In genomic region chrX:1411225-1411932, dm6 we compare ENCODE assay signal across 4 fruit fly cellular contexts.
TF ChIP-seq lines count a peak whose summit lies in the region.

No protein-coding gene starts in this region.

- no peak for TF ChIP-seq CTCF in whole organism, embryonic (GFP tag; optimal IDR thresholded peaks at IDR 0.05; lab: Kevin White, UChicago)

TF ChIP-seq in whole organism, embryonic, 481 proteins besides CTCF, POLR2A, EP300 and RAD21 (continues in another document):
- TF ChIP-seq CG13775 (GFP tag; optimal IDR thresholded peaks at IDR 0.05; lab: Kevin White, UChicago) (no peak), sens (GFP tag; lab: Kevin White, UChicago) (peak; percentile 23), Ptx1 (GFP tag; IDR thresholded peaks at IDR 0.05; lab: Robert Waterston, UW) (no peak), CG9817 (tag; optimal IDR thresholded peaks at IDR 0.05; lab: Kevin White, UChicago) (no peak), tup (GFP tag; optimal IDR thresholded peaks at IDR 0.05; lab: Kevin White, UChicago) (no peak), CG16779 (GFP tag; IDR thresholded peaks at IDR 0.05; lab: Robert Waterston, UW) (peak; percentile 70; the same call in 1 of the 2 replicates), CG2678 (tag; optimal IDR thresholded peaks at IDR 0.05; lab: Kevin White, UChicago) (peak; percentile 15), z (GFP tag; IDR thresholded peaks at IDR 0.05; lab: Robert Waterston, UW) (no peak), Vsx1 (GFP tag; optimal IDR thresholded peaks at IDR 0.05; lab: Kevin White, UChicago) (no peak), CG13296 (GFP tag; optimal IDR thresholded peaks at IDR 0.05; lab: Kevin White, UChicago) (no peak), CG42726 (GFP tag; IDR thresholded peaks at IDR 0.05; lab: Robert Waterston, UW; ENCODE audit: partially characterized antibody) (no peak), CG5953 (GFP tag; IDR thresholded peaks at IDR 0.05; lab: Robert Waterston, UW) (no peak), dysf (GFP tag; IDR thresholded peaks at IDR 0.05; lab: Robert Waterston, UW) (no peak), CG10543 (GFP tag; optimal IDR thresholded peaks at IDR 0.05; lab: Kevin White, UChicago) (peak; percentile 28), Spps (tag; optimal IDR thresholded peaks at IDR 0.05; lab: Kevin White, UChicago) (no peak), row (GFP tag; IDR thresholded peaks at IDR 0.05; lab: Robert Waterston, UW) (peak; percentile 41; the same call in 2 of the 3 replicates), CG13894 (tag; optimal IDR thresholded peaks at IDR 0.05; lab: Kevin White, UChicago) (peak; percentile 63), fd3F (GFP tag; optimal IDR thresholded peaks at IDR 0.05; lab: Kevin White, UChicago) (no peak), Adf1 (GFP tag; IDR thresholded peaks at IDR 0.05; lab: Robert Waterston, UW) (peak; percentile 71), CG5245 (GFP tag; optimal IDR thresholded peaks at IDR 0.05; lab: Kevin White, UChicago) (no peak), scrt (GFP tag; optimal IDR thresholded peaks at IDR 0.05; lab: Kevin White, UChicago) (peak; percentile 34), crp (GFP tag; optimal IDR thresholded peaks at IDR 0.05; lab: Kevin White, UChicago) (peak in 1 of 2 experiments; percentile 28), klu (GFP tag; IDR thresholded peaks at IDR 0.05; lab: Robert Waterston, UW) (no peak)

TF ChIP-seq in whole organism, prepupa, 60 proteins besides CTCF, POLR2A, EP300 and RAD21 (continues in another document):
- peak; percentile 9 for TF ChIP-seq Sox14 (GFP tag; optimal IDR thresholded peaks at IDR 0.05; lab: Kevin White, UChicago)
- peak; percentile 1 for TF ChIP-seq CG34406 (GFP tag; optimal IDR thresholded peaks at IDR 0.05; lab: Kevin White, UChicago)
- TF ChIP-seq CG3919 (GFP tag; optimal IDR thresholded peaks at IDR 0.05; lab: Kevin White, UChicago) = peak; percentile 53
- TF ChIP-seq ss (GFP tag; optimal IDR thresholded peaks at IDR 0.05; lab: Kevin White, UChicago) = peak; percentile 16 to 17
- TF ChIP-seq CG6792 (GFP tag; optimal IDR thresholded peaks at IDR 0.05; lab: Kevin White, UChicago) = peak; percentile 38
- TF ChIP-seq CG32006 (GFP tag; optimal IDR thresholded peaks at IDR 0.05; lab: Kevin White, UChicago) = peak; percentile 22
- TF ChIP-seq CG7368 (GFP tag; optimal IDR thresholded peaks at IDR 0.05; lab: Kevin White, UChicago) = peak; percentile 50
- no peak for TF ChIP-seq Lpt (GFP tag; optimal IDR thresholded peaks at IDR 0.05; lab: Kevin White, UChicago)
- TF ChIP-seq Sox102F (GFP tag; optimal IDR thresholded peaks at IDR 0.05; lab: Kevin White, UChicago) = no peak
- no peak for TF ChIP-seq vri (GFP tag; optimal IDR thresholded peaks at IDR 0.05; lab: Kevin White, UChicago)
- TF ChIP-seq lz (GFP tag; optimal IDR thresholded peaks at IDR 0.05; lab: Kevin White, UChicago) = peak; percentile 10
- TF ChIP-seq achi (GFP tag; optimal IDR thresholded peaks at IDR 0.05; lab: Kevin White, UChicago) = peak; percentile 35
- TF ChIP-seq CG31627 (GFP tag; optimal IDR thresholded peaks at IDR 0.05; lab: Kevin White, UChicago) = peak; percentile 27
- TF ChIP-seq Gug (GFP tag; IDR thresholded peaks at IDR 0.05; lab: Robert Waterston, UW) = no peak
- no peak for TF ChIP-seq CG6854 (GFP tag; optimal IDR thresholded peaks at IDR 0.05; lab: Kevin White, UChicago)
- no peak for TF ChIP-seq CG1621 (tag; optimal IDR thresholded peaks at IDR 0.05; lab: Kevin White, UChicago)
- TF ChIP-seq CG6808 (GFP tag; optimal IDR thresholded peaks at IDR 0.05; lab: Kevin White, UChicago) = peak; percentile 45
- no peak for TF ChIP-seq CG16779 (tag; optimal IDR thresholded peaks at IDR 0.05; lab: Kevin White, UChicago)
- TF ChIP-seq Smox (GFP tag; optimal IDR thresholded peaks at IDR 0.05; lab: Kevin White, UChicago) = peak; percentile 23
- TF ChIP-seq Sox15 (GFP tag; optimal IDR thresholded peaks at IDR 0.05; lab: Kevin White, UChicago) = no peak
- no peak for TF ChIP-seq Hr4 (GFP tag; optimal IDR thresholded peaks at IDR 0.05; lab: Kevin White, UChicago)
- TF ChIP-seq pdm3 (GFP tag; optimal IDR thresholded peaks at IDR 0.05; lab: Kevin White, UChicago) = peak; percentile 25
- peak; percentile 47 for TF ChIP-seq cyc (GFP tag; optimal IDR thresholded peaks at IDR 0.05; lab: Kevin White, UChicago)
- peak; percentile 37 for TF ChIP-seq esn (GFP tag; optimal IDR thresholded peaks at IDR 0.05; lab: Kevin White, UChicago)

TF ChIP-seq in whole organism, pupa, 21 proteins besides CTCF, POLR2A, EP300 and RAD21:
- TF ChIP-seq CG4496 (GFP tag; IDR thresholded peaks at IDR 0.05; lab: Robert Waterston, UW) (0 out of 3 replicates have a peak, but pooled peaks have one; percentile 26), fd96Ca (GFP tag; IDR thresholded peaks at IDR 0.05; lab: Robert Waterston, UW) (0 out of 3 replicates have a peak, but pooled peaks have one; percentile 23), CG17806 (tag; optimal IDR thresholded peaks at IDR 0.05; lab: Kevin White, UChicago) (peak; percentile 27), Pif1B (GFP tag; optimal IDR thresholded peaks at IDR 0.05; lab: Kevin White, UChicago) (no peak), CG14655 (GFP tag; optimal IDR thresholded peaks at IDR 0.05; lab: Kevin White, UChicago) (peak; percentile 35), Pif1A (GFP tag; optimal IDR thresholded peaks at IDR 0.05; lab: Kevin White, UChicago) (no peak), gl (tag; optimal IDR thresholded peaks at IDR 0.05; lab: Kevin White, UChicago) (no peak), CG15710 (tag; optimal IDR thresholded peaks at IDR 0.05; lab: Kevin White, UChicago) (peak; percentile 16), CG13204 (GFP tag; optimal IDR thresholded peaks at IDR 0.05; lab: Kevin White, UChicago) (peak; percentile 71), CG32121 (GFP tag; IDR thresholded peaks at IDR 0.05; lab: Robert Waterston, UW) (no peak), rn (GFP tag; IDR thresholded peaks at IDR 0.05; lab: Robert Waterston, UW) (no peak), CG8159 (tag; optimal IDR thresholded peaks at IDR 0.05; lab: Kevin White, UChicago) (peak; percentile 30), CG12605 (GFP tag; IDR thresholded peaks at IDR 0.05; lab: Robert Waterston, UW) (no peak), EcR (GFP tag; optimal IDR thresholded peaks at IDR 0.05; lab: Kevin White, UChicago) (no peak), Snoo (tag; optimal IDR thresholded peaks at IDR 0.05; lab: Kevin White, UChicago) (no peak), D1 (tag; optimal IDR thresholded peaks at IDR 0.05; lab: Kevin White, UChicago) (no peak), CG9948 (tag; optimal IDR thresholded peaks at IDR 0.05; lab: Kevin White, UChicago) (peak; percentile 42), CG8301 (tag; optimal IDR thresholded peaks at IDR 0.05; lab: Kevin White, UChicago) (peak; percentile 30), Ets98B (GFP tag; IDR thresholded peaks at IDR 0.05; lab: Robert Waterston, UW) (no peak), CG34367 (tag; optimal IDR thresholded peaks at IDR 0.05; lab: Kevin White, UChicago) (peak; percentile 21), CG10348 (GFP tag; IDR thresholded peaks at IDR 0.05; lab: Robert Waterston, UW) (no peak)
TF ChIP-seq in whole organism, pupa: peak in this region for 10.

TF ChIP-seq in whole organism, wandering third instar larva, 38 proteins besides CTCF, POLR2A, EP300 and RAD21 (continues in another document):
- TF ChIP-seq dl (GFP tag; optimal IDR thresholded peaks at IDR 0.05; lab: Kevin White, UChicago; ENCODE audit: insufficient read depth in 1 of 2, partially characterized antibody in 2 of 2) (no peak), lola (GFP tag; optimal IDR thresholded peaks at IDR 0.05; lab: Kevin White, UChicago) (no peak), Dif (GFP tag; optimal IDR thresholded peaks at IDR 0.05; lab: Kevin White, UChicago; ENCODE audit: partially characterized antibody) (no peak), CrebA (GFP tag; optimal IDR thresholded peaks at IDR 0.05; lab: Kevin White, UChicago; ENCODE audit: borderline replicate concordance) (no peak), fru (GFP tag; optimal IDR thresholded peaks at IDR 0.05; lab: Kevin White, UChicago) (peak; percentile 43), rgr (GFP tag; optimal IDR thresholded peaks at IDR 0.05; lab: Kevin White, UChicago) (no peak), Rel (GFP tag; optimal IDR thresholded peaks at IDR 0.05; lab: Kevin White, UChicago) (no peak), Rel (tag; optimal IDR thresholded peaks at IDR 0.05; lab: Kevin White, UChicago) (no peak), Hr83 (GFP tag; optimal IDR thresholded peaks at IDR 0.05; lab: Kevin White, UChicago; ENCODE audit: poor library complexity, severe bottlenecking) (no peak), N (GFP tag; optimal IDR thresholded peaks at IDR 0.05; lab: Kevin White, UChicago) (no peak), Abd-B (GFP tag; optimal IDR thresholded peaks at IDR 0.05; lab: Kevin White, UChicago) (no peak), psq (GFP tag; optimal IDR thresholded peaks at IDR 0.05; lab: Kevin White, UChicago) (peak; percentile 8), foxo (GFP tag; optimal IDR thresholded peaks at IDR 0.05; lab: Kevin White, UChicago) (peak in 1 of 2 experiments; percentile 22), Jra (GFP tag; optimal IDR thresholded peaks at IDR 0.05; lab: Kevin White, UChicago) (no peak), h (GFP tag; optimal IDR thresholded peaks at IDR 0.05; lab: Kevin White, UChicago) (peak; percentile 12), Myc (optimal IDR thresholded peaks at IDR 0.05; lab: Kevin White, UChicago) (no peak), Sp1 (GFP tag; optimal IDR thresholded peaks at IDR 0.05; lab: Kevin White, UChicago) (peak; percentile 17), woc (GFP tag; optimal IDR thresholded peaks at IDR 0.05; lab: Kevin White, UChicago) (peak; percentile 80), sage (GFP tag; optimal IDR thresholded peaks at IDR 0.05; lab: Kevin White, UChicago) (no peak), GATAd (GFP tag; optimal IDR thresholded peaks at IDR 0.05; lab: Kevin White, UChicago) (no peak), tai (GFP tag; optimal IDR thresholded peaks at IDR 0.05; lab: Kevin White, UChicago) (no peak), ey (GFP tag; optimal IDR thresholded peaks at IDR 0.05; lab: Kevin White, UChicago) (peak; percentile 36), dmrt93B (GFP tag; optimal IDR thresholded peaks at IDR 0.05; lab: Kevin White, UChicago) (no peak), CG9705 (GFP tag; optimal IDR thresholded peaks at IDR 0.05; lab: Kevin White, UChicago) (no peak), Vsx2 (GFP tag; optimal IDR thresholded peaks at IDR 0.05; lab: Kevin White, UChicago; ENCODE audit: partially characterized antibody) (peak; percentile 31), CG32264 (GFP tag; optimal IDR thresholded peaks at IDR 0.05; lab: Kevin White, UChicago) (no peak), sv (GFP tag; optimal IDR thresholded peaks at IDR 0.05; lab: Kevin White, UChicago) (no peak), HLH106 (tag; optimal IDR thresholded peaks at IDR 0.05; lab: Kevin White, UChicago) (peak; percentile 4), Hnf4 (GFP tag; optimal IDR thresholded peaks at IDR 0.05; lab: Kevin White, UChicago) (no peak), usp (GFP tag; optimal IDR thresholded peaks at IDR 0.05; lab: Kevin White, UChicago) (no peak), pan (optimal IDR thresholded peaks at IDR 0.05; lab: Kevin White, UChicago) (no peak), Mio (GFP tag; optimal IDR thresholded peaks at IDR 0.05; lab: Kevin White, UChicago) (no peak), Dfd (GFP tag; optimal IDR thresholded peaks at IDR 0.05; lab: Kevin White, UChicago) (no peak)

Comparison
In these comparisons a context has a peak if more than half of its experiments do, and no peak if none do; other contexts are left out.
1. Of the 7 proteins assayed by ChIP-seq in both whole organism, embryonic and whole organism, prepupa: peak only in whole organism, embryonic: CG16779; only in whole organism, prepupa: Blimp-1 and Hr39; in both: none; in neither: 4.